Fruit fly (Drosophila melanogaster) whole organism, embryonic: ENCODE measurements around the gene Prx1.

Experiments
- CG10147 ChIP-seq: fragments of 200-800 bp; sonication (Bioruptor generic); optimal IDR thresholded peaks from 2 replicates; lab custom pipeline; 2019; ENCODE audit warnings: missing biosample characterization, mild to moderate bottlenecking, missing genetic modification characterization, moderate library complexity
- CG10274 ChIP-seq: fragments of 200-800 bp; sonication (Bioruptor generic); optimal IDR thresholded peaks from 3 replicates; lab custom pipeline; 2017; ENCODE audit warnings: missing biosample characterization, mild to moderate bottlenecking, missing genetic modification characterization
- CG11093 ChIP-seq: fragments of 200-800 bp; sonication (Bioruptor generic); IDR thresholded peaks from 3 replicates; pipeline ENCODE4 v1.3.6; 2022; ENCODE audit warnings: missing biosample characterization, missing genetic modification characterization
- CG11247 ChIP-seq: fragments of 200-800 bp; sonication (Bioruptor generic); IDR thresholded peaks from 2 replicates; pipeline ENCODE4 v1.3.6; 2022; ENCODE audit warnings: missing biosample characterization, missing genetic modification characterization
- CG11560 ChIP-seq: fragments of 200-800 bp; sonication (Bioruptor generic); IDR thresholded peaks from 3 replicates; pipeline ENCODE4 v1.3.6; 2022; ENCODE audit warnings: missing biosample characterization, missing genetic modification characterization
- CG13624 ChIP-seq: fragments of 200-800 bp; sonication (Bioruptor generic); optimal IDR thresholded peaks from 2 replicates; lab custom pipeline; 2016; ENCODE audit warnings: missing biosample characterization, missing genetic modification characterization
- CG14710 ChIP-seq: fragments of 200-800 bp; sonication (Bioruptor generic); optimal IDR thresholded peaks from 3 replicates; lab custom pipeline; 2019; ENCODE audit warnings: missing biosample characterization, mild to moderate bottlenecking, missing genetic modification characterization, moderate library complexity
- CG1529 ChIP-seq: fragments of 200-800 bp; sonication (Bioruptor generic); optimal IDR thresholded peaks from 3 replicates; lab custom pipeline; 2018; ENCODE audit warnings: missing biosample characterization, missing genetic modification characterization
- CG16815 ChIP-seq: fragments of 200-800 bp; sonication (Bioruptor generic); optimal IDR thresholded peaks from 3 replicates; lab custom pipeline; 2017; ENCODE audit warnings: missing biosample characterization, mild to moderate bottlenecking, missing genetic modification characterization
- CG17328 ChIP-seq: fragments of 200-800 bp; sonication (Bioruptor generic); IDR thresholded peaks from 2 replicates; pipeline ENCODE4 v1.3.6; 2022; ENCODE audit warnings: missing biosample characterization, missing genetic modification characterization
- CG3163 ChIP-seq: fragments of 200-800 bp; sonication (Bioruptor generic); optimal IDR thresholded peaks from 3 replicates; lab custom pipeline; 2016; ENCODE audit warnings: missing biosample characterization, missing genetic modification characterization
- CG32532 ChIP-seq: fragments of 200-800 bp; sonication (Bioruptor generic); IDR thresholded peaks from 2 replicates; pipeline ENCODE4 v1.3.6; 2022; ENCODE audit warnings: missing biosample characterization, missing genetic modification characterization
- CG34224 ChIP-seq: fragments of 200-800 bp; sonication (Bioruptor generic); IDR thresholded peaks from 3 replicates; pipeline ENCODE4 v1.3.6; 2022; ENCODE audit warnings: missing biosample characterization, missing genetic modification characterization; ENCODE audit not compliant: partially characterized antibody
- CG5245 ChIP-seq: fragments of 200-800 bp; sonication (Bioruptor generic); optimal IDR thresholded peaks from 3 replicates; lab custom pipeline; 2016; ENCODE audit warnings: missing biosample characterization, missing genetic modification characterization
- CG5953 ChIP-seq: fragments of 200-800 bp; sonication (Bioruptor generic); IDR thresholded peaks from 2 replicates; pipeline ENCODE4 v1.3.6; 2022; ENCODE audit warnings: missing biosample characterization, missing genetic modification characterization
- CG6791 ChIP-seq: fragments of 200-800 bp; sonication (Bioruptor generic); IDR thresholded peaks from 3 replicates; pipeline ENCODE4 v1.3.6; 2022; ENCODE audit warnings: missing biosample characterization, missing genetic modification characterization; ENCODE audit not compliant: partially characterized antibody
- CG7839 ChIP-seq: fragments of 200-800 bp; sonication (Bioruptor generic); optimal IDR thresholded peaks from 3 replicates; lab custom pipeline; 2018; ENCODE audit warnings: missing biosample characterization, mild to moderate bottlenecking, missing genetic modification characterization, moderate library complexity
- CG9609 ChIP-seq: fragments of 200-800 bp; sonication (Bioruptor generic); optimal IDR thresholded peaks from 3 replicates; lab custom pipeline; 2016; ENCODE audit warnings: missing biosample characterization, missing genetic modification characterization
- CG9817 ChIP-seq: fragments of 200-800 bp; sonication (Bioruptor generic); optimal IDR thresholded peaks from 2 replicates; lab custom pipeline; 2018; ENCODE audit warnings: missing biosample characterization, mild to moderate bottlenecking, missing genetic modification characterization, moderate library complexity
- CkIIα-i1 ChIP-seq: fragments of 200-800 bp; sonication (Bioruptor generic); IDR thresholded peaks from 2 replicates; pipeline ENCODE4 v1.3.6; 2022; ENCODE audit warnings: missing biosample characterization, missing genetic modification characterization
- Dad ChIP-seq: fragments of 200-800 bp; sonication (Bioruptor generic); optimal IDR thresholded peaks from 3 replicates; lab custom pipeline; 2016; ENCODE audit warnings: missing biosample characterization, missing genetic modification characterization
- Dll ChIP-seq: fragments of 200-800 bp; sonication (Bioruptor generic); IDR thresholded peaks from 4 replicates; pipeline ENCODE4 v1.3.6; 2022; ENCODE audit warnings: missing biosample characterization, missing genetic modification characterization; ENCODE audit not compliant: partially characterized antibody
- Doc2 ChIP-seq: fragments of 200-800 bp; sonication (Bioruptor generic); IDR thresholded peaks from 2 replicates; pipeline ENCODE4 v1.3.6; 2022; ENCODE audit warnings: missing biosample characterization, missing genetic modification characterization
- E2f1 ChIP-seq: fragments of 200-800 bp; sonication (Bioruptor generic); IDR thresholded peaks from 2 replicates; pipeline ENCODE4 v1.3.6; 2022; ENCODE audit warnings: missing biosample characterization, missing genetic modification characterization
- Eip74EF ChIP-seq, 2 experiments: fragments of 200-800 bp in 1 of 2; fragments of >200 bp in 1 of 2; sonication (Bioruptor generic) in 1 of 2; optimal IDR thresholded peaks; 2 replicates each; lab custom pipeline; 2017 to 2019; ENCODE audit warnings: missing biosample characterization in 2 of 2, missing genetic modification characterization in 2 of 2, mild to moderate bottlenecking in 1 of 2, moderate library complexity in 1 of 2
- Elba2 ChIP-seq: fragments of 200-800 bp; sonication (Bioruptor generic); optimal IDR thresholded peaks from 3 replicates; lab custom pipeline; 2016; ENCODE audit warnings: missing biosample characterization, missing genetic modification characterization
- HLHmδ ChIP-seq: fragments of 200-800 bp; sonication (Bioruptor generic); optimal IDR thresholded peaks from 2 replicates; lab custom pipeline; 2018; ENCODE audit warnings: missing biosample characterization, mild to moderate bottlenecking, missing genetic modification characterization, moderate library complexity
- NC2β ChIP-seq: fragments of 200-800 bp; sonication (Bioruptor generic); optimal IDR thresholded peaks from 2 replicates; lab custom pipeline; 2016; ENCODE audit warnings: missing biosample characterization, missing genetic modification characterization
- Ravus ChIP-seq: fragments of 200-800 bp; sonication (Bioruptor generic); IDR thresholded peaks from 2 replicates; pipeline ENCODE4 v1.3.6; 2022; ENCODE audit warnings: missing biosample characterization, missing genetic modification characterization
- Rx ChIP-seq: fragments of 200-800 bp; sonication (Bioruptor generic); IDR thresholded peaks from 2 replicates; pipeline ENCODE4 v1.3.6; 2022; ENCODE audit warnings: missing biosample characterization, missing genetic modification characterization
- Six4 ChIP-seq: fragments of 200-800 bp; sonication (Bioruptor generic); optimal IDR thresholded peaks from 2 replicates; lab custom pipeline; 2016; ENCODE audit warnings: missing biosample characterization, missing genetic modification characterization
- ase ChIP-seq: fragments of 200-800 bp; sonication (Bioruptor generic); IDR thresholded peaks from 3 replicates; pipeline ENCODE4 v1.3.6; 2022; ENCODE audit warnings: missing biosample characterization, missing genetic modification characterization
- ash1 ChIP-seq: fragments of 200-800 bp; sonication (Bioruptor generic); optimal IDR thresholded peaks from 2 replicates; lab custom pipeline; 2018; ENCODE audit warnings: missing biosample characterization, mild to moderate bottlenecking, missing genetic modification characterization
- cwo ChIP-seq: fragments of 200-800 bp; sonication (Bioruptor generic); optimal IDR thresholded peaks from 3 replicates; lab custom pipeline; 2017; ENCODE audit warnings: missing biosample characterization, missing genetic modification characterization, mild to moderate bottlenecking, moderate library complexity, missing genetic modification reagents
- disco-r ChIP-seq: fragments of 200-800 bp; sonication (Bioruptor generic); optimal IDR thresholded peaks from 2 replicates; lab custom pipeline; 2016; ENCODE audit warnings: missing biosample characterization, missing genetic modification characterization
- fru ChIP-seq: fragments of >200 bp; optimal IDR thresholded peaks from 2 replicates; lab custom pipeline; 2017
- fu2 ChIP-seq: fragments of 200-800 bp; sonication (Bioruptor generic); optimal IDR thresholded peaks from 2 replicates; lab custom pipeline; 2016; ENCODE audit warnings: missing biosample characterization, missing genetic modification characterization
- gem ChIP-seq: fragments of 200-800 bp; sonication (Bioruptor generic); optimal IDR thresholded peaks from 2 replicates; lab custom pipeline; 2019; ENCODE audit warnings: missing biosample characterization, mild to moderate bottlenecking, missing genetic modification characterization, moderate library complexity
- kni ChIP-seq: fragments of 200-800 bp; sonication (Bioruptor generic); optimal IDR thresholded peaks from 3 replicates; lab custom pipeline; 2017; ENCODE audit warnings: mild to moderate bottlenecking, missing biosample characterization, missing genetic modification reagents, missing genetic modification characterization
- nom ChIP-seq: fragments of 200-800 bp; sonication (Bioruptor generic); optimal IDR thresholded peaks from 2 replicates; lab custom pipeline; 2017; ENCODE audit warnings: missing biosample characterization, missing genetic modification characterization, mild to moderate bottlenecking, moderate library complexity, missing genetic modification reagents
- pb ChIP-seq: fragments of 200-800 bp; sonication (Bioruptor generic); optimal IDR thresholded peaks from 3 replicates; lab custom pipeline; 2016; ENCODE audit warnings: missing biosample characterization, missing genetic modification characterization
- pnt ChIP-seq: fragments of 200-800 bp; sonication (Bioruptor generic); optimal IDR thresholded peaks from 3 replicates; lab custom pipeline; 2016; ENCODE audit warnings: missing biosample characterization, missing genetic modification characterization
- prd ChIP-seq, 3 experiments: fragments of >200 bp in 2 of 3; fragments of 200-800 bp in 1 of 3; sonication (Bioruptor generic) in 1 of 3; optimal IDR thresholded peaks in 2 of 3; IDR thresholded peaks in 1 of 3; 2 replicates in 2 of 3; 3 replicates in 1 of 3; pipeline versions ENCODE4 v1.3.6 to Lab custom; 2017 to 2022; ENCODE audit warnings: missing biosample characterization in 1 of 3, missing genetic modification characterization in 1 of 3
- seq ChIP-seq: fragments of 200-800 bp; sonication (Bioruptor generic); IDR thresholded peaks from 2 replicates; pipeline ENCODE4 v1.3.6; 2022; ENCODE audit warnings: missing biosample characterization, missing genetic modification characterization
- sqz ChIP-seq: fragments of 200-800 bp; sonication (Bioruptor generic); optimal IDR thresholded peaks from 3 replicates; lab custom pipeline; 2018; ENCODE audit warnings: missing biosample characterization, mild to moderate bottlenecking, missing genetic modification characterization
- tna ChIP-seq: fragments of 200-800 bp; sonication (Bioruptor generic); IDR thresholded peaks from 2 replicates; pipeline ENCODE4 v1.3.6; 2022; ENCODE audit warnings: missing biosample characterization, missing genetic modification characterization; ENCODE audit not compliant: partially characterized antibody
- trem ChIP-seq: fragments of 200-800 bp; optimal IDR thresholded peaks from 3 replicates; lab custom pipeline; 2019; ENCODE audit warnings: missing biosample characterization, mild to moderate bottlenecking, missing genetic modification characterization, moderate library complexity
- usp ChIP-seq: fragments of >200 bp; optimal IDR thresholded peaks from 2 replicates; lab custom pipeline; 2017; ENCODE audit warnings: missing biosample characterization, missing genetic modification characterization
- wor ChIP-seq: fragments of 200-800 bp; sonication (Bioruptor generic); IDR thresholded peaks from 2 replicates; pipeline ENCODE4 v1.3.6; 2022; ENCODE audit warnings: missing biosample characterization, missing genetic modification characterization

The Prx1 gene

dm6 chr3L:15230178-15230856, 22.7 kb downstream of the Prx1 start (continued):
- TF ChIP-seq Doc2 (GFP tag; lab: Robert Waterston, UW) (no peak), cwo (peak; percentile 27), CG14710 (tag; lab: Kevin White, UChicago) (peak; percentile 55), Eip74EF (GFP tag; optimal IDR thresholded peaks at IDR 0.05; lab: Kevin White, UChicago) (no peak), E2f1 (GFP tag; lab: Robert Waterston, UW) (0 out of 2 replicates have a peak, but pooled peaks have one; percentile 25), trem (tag; lab: Kevin White, UChicago) (peak; percentile 17), CG5953 (GFP tag; lab: Robert Waterston, UW) (no peak), Dll (GFP tag; lab: Robert Waterston, UW) (no peak), Elba2 (no peak), CG5245 (GFP tag; lab: Kevin White, UChicago) (no peak), CG10274 (no peak), CG7839 (peak; percentile 71), CkIIα-i1 (GFP tag; lab: Robert Waterston, UW) (no peak), fu2 (peak; percentile 10), wor (GFP tag; lab: Robert Waterston, UW) (no peak), CG34224 (GFP tag; lab: Robert Waterston, UW) (no peak), CG32532 (GFP tag; lab: Robert Waterston, UW) (peak; percentile 36; the same call in 1 of the 2 replicates), CG3163 (GFP tag; lab: Kevin White, UChicago) (no peak), CG13624 (GFP tag; lab: Kevin White, UChicago) (peak; percentile 45), CG11093 (GFP tag; lab: Robert Waterston, UW) (0 out of 3 replicates have a peak, but pooled peaks have one; percentile 23), sqz (GFP tag; lab: Kevin White, UChicago) (no peak), nom (no peak), seq (GFP tag; lab: Robert Waterston, UW) (no peak), CG11247 (GFP tag; lab: Robert Waterston, UW) (no peak), CG16815 (GFP tag; lab: Kevin White, UChicago) (peak; percentile 58), CG11560 (tag; lab: Robert Waterston, UW) (0 out of 3 replicates have a peak, but pooled peaks have one; percentile 15), CG6791 (no peak), Rx (GFP tag; lab: Robert Waterston, UW) (no peak; the same call in 1 of the 2 replicates), pb (GFP tag; lab: Kevin White, UChicago) (peak; percentile 21), Dad (no peak), NC2β (peak; percentile 6), usp (GFP tag; lab: Kevin White, UChicago) (no peak), pnt (peak; percentile 53), Six4 (GFP tag; lab: Kevin White, UChicago) (no peak), CG10147 (GFP tag; lab: Kevin White, UChicago) (peak; percentile 66), gem (tag; lab: Kevin White, UChicago) (peak; percentile 76), Ravus (GFP tag; lab: Robert Waterston, UW) (no peak), ash1 (GFP tag; lab: Kevin White, UChicago) (no peak), prd (optimal IDR thresholded peaks at IDR 0.05; lab: Kevin White, UChicago) (no peak), prd (GFP tag; IDR thresholded peaks at IDR 0.05; lab: Robert Waterston, UW) (peak; percentile 46; the same call in 2 of the 3 replicates), kni (no peak), fru (no peak), CG1529 (GFP tag; lab: Kevin White, UChicago) (peak; percentile 10), CG9609 (GFP tag; lab: Kevin White, UChicago) (peak; percentile 25), CG17328 (GFP tag; lab: Robert Waterston, UW) (no peak), tna (GFP tag; lab: Robert Waterston, UW) (no peak), CG9817 (tag; lab: Kevin White, UChicago) (peak; percentile 10), HLHmδ (no peak), ase (GFP tag; lab: Robert Waterston, UW) (no peak), disco-r (GFP tag; lab: Kevin White, UChicago) (peak; percentile 27)
